Fruit fly (Drosophila melanogaster) whole organism, embryonic: ENCODE measurements around the gene CG14015.

Source experiments
- Adf1 ChIP-seq: fragments of 200-800 bp; sonication (Bioruptor generic); IDR thresholded peaks from 2 replicates; pipeline ENCODE4 v1.3.6; 2022; ENCODE audit warnings: missing biosample characterization, missing genetic modification characterization
- Antp ChIP-seq: fragments of 200-800 bp; sonication (Bioruptor generic); optimal IDR thresholded peaks from 3 replicates; lab custom pipeline; 2016; ENCODE audit warnings: missing biosample characterization, missing genetic modification characterization
- CG10147 ChIP-seq: fragments of 200-800 bp; sonication (Bioruptor generic); optimal IDR thresholded peaks from 2 replicates; lab custom pipeline; 2019; ENCODE audit warnings: missing biosample characterization, mild to moderate bottlenecking, missing genetic modification characterization, moderate library complexity
- CG10209 ChIP-seq: fragments of 200-800 bp; sonication (Bioruptor generic); optimal IDR thresholded peaks from 3 replicates; lab custom pipeline; 2017; ENCODE audit warnings: missing biosample characterization, mild to moderate bottlenecking, missing genetic modification characterization, missing genetic modification reagents
- CG10366 ChIP-seq: fragments of 200-800 bp; sonication (Bioruptor generic); IDR thresholded peaks from 2 replicates; pipeline ENCODE4 v1.3.6; 2022; ENCODE audit warnings: missing biosample characterization, missing genetic modification characterization
- CG13287 ChIP-seq: fragments of 200-800 bp; sonication (Bioruptor generic); IDR thresholded peaks from 2 replicates; pipeline ENCODE4 v1.3.6; 2022; ENCODE audit warnings: missing biosample characterization, missing genetic modification characterization; ENCODE audit not compliant: partially characterized antibody
- CG14860 ChIP-seq: fragments of 200-800 bp; sonication (Bioruptor generic); IDR thresholded peaks from 3 replicates; pipeline ENCODE4 v1.3.6; 2022; ENCODE audit warnings: missing biosample characterization, missing genetic modification characterization; ENCODE audit not compliant: partially characterized antibody
- CG15011 ChIP-seq: fragments of 200-800 bp; sonication (Bioruptor generic); optimal IDR thresholded peaks from 3 replicates; lab custom pipeline; 2018; ENCODE audit warnings: missing biosample characterization, mild to moderate bottlenecking, missing genetic modification characterization
- CG16779 ChIP-seq: fragments of 200-800 bp; sonication (Bioruptor generic); IDR thresholded peaks from 2 replicates; pipeline ENCODE4 v1.3.6; 2022; ENCODE audit warnings: missing biosample characterization, missing genetic modification characterization
- CG18011 ChIP-seq: fragments of 200-800 bp; sonication (Bioruptor generic); optimal IDR thresholded peaks from 2 replicates; lab custom pipeline; 2017; ENCODE audit warnings: missing biosample characterization, missing genetic modification characterization, mild to moderate bottlenecking, moderate library complexity, missing genotype
- CG2116 ChIP-seq: fragments of 200-800 bp; sonication (Bioruptor generic); optimal IDR thresholded peaks from 3 replicates; lab custom pipeline; 2018; ENCODE audit warnings: missing biosample characterization, mild to moderate bottlenecking, missing genetic modification characterization
- CG2889 ChIP-seq: fragments of 200-800 bp; sonication (Bioruptor generic); IDR thresholded peaks from 3 replicates; pipeline ENCODE4 v1.3.6; 2022; ENCODE audit warnings: missing biosample characterization, missing genetic modification characterization
- CG32532 ChIP-seq: fragments of 200-800 bp; sonication (Bioruptor generic); IDR thresholded peaks from 2 replicates; pipeline ENCODE4 v1.3.6; 2022; ENCODE audit warnings: missing biosample characterization, missing genetic modification characterization
- CG4328 ChIP-seq: fragments of 200-800 bp; sonication (Bioruptor generic); optimal IDR thresholded peaks from 3 replicates; lab custom pipeline; 2017; ENCODE audit warnings: missing biosample characterization, missing genetic modification reagents, missing genetic modification characterization
- CG4360 ChIP-seq: fragments of 200-800 bp; sonication (Bioruptor generic); IDR thresholded peaks from 2 replicates; pipeline ENCODE4 v1.3.6; 2022; ENCODE audit warnings: missing biosample characterization, missing genetic modification characterization
- CG4730 ChIP-seq: fragments of 200-800 bp; sonication (Bioruptor generic); IDR thresholded peaks from 2 replicates; pipeline ENCODE4 v1.3.6; 2022; ENCODE audit warnings: missing biosample characterization, missing genetic modification characterization
- CG6791 ChIP-seq: fragments of 200-800 bp; sonication (Bioruptor generic); IDR thresholded peaks from 3 replicates; pipeline ENCODE4 v1.3.6; 2022; ENCODE audit warnings: missing biosample characterization, missing genetic modification characterization; ENCODE audit not compliant: partially characterized antibody
- Camta ChIP-seq: fragments of 200-800 bp; sonication (Bioruptor generic); optimal IDR thresholded peaks from 2 replicates; lab custom pipeline; 2016; ENCODE audit warnings: missing biosample characterization, missing genetic modification characterization
- Chrac-16 ChIP-seq: fragments of 200-800 bp; sonication (Bioruptor generic); optimal IDR thresholded peaks from 3 replicates; lab custom pipeline; 2016; ENCODE audit warnings: missing biosample characterization, missing genetic modification characterization
- Dp ChIP-seq: fragments of 200-800 bp; sonication (Bioruptor generic); optimal IDR thresholded peaks from 2 replicates; lab custom pipeline; 2018; ENCODE audit warnings: missing biosample characterization, mild to moderate bottlenecking, missing genetic modification characterization, moderate library complexity
- E2f2 ChIP-seq: fragments of 200-800 bp; sonication (Bioruptor generic); IDR thresholded peaks from 2 replicates; pipeline ENCODE4 v1.3.6; 2022; ENCODE audit warnings: missing biosample characterization, missing genetic modification characterization
- HLH3B ChIP-seq: fragments of 200-800 bp; sonication (Bioruptor generic); IDR thresholded peaks from 2 replicates; pipeline ENCODE4 v1.3.6; 2022; ENCODE audit warnings: missing biosample characterization, missing genetic modification characterization
- HLH54F ChIP-seq: fragments of 200-800 bp; sonication (Bioruptor generic); optimal IDR thresholded peaks from 3 replicates; lab custom pipeline; 2016; ENCODE audit warnings: missing biosample characterization, missing genetic modification characterization
- MESR4 ChIP-seq: fragments of 200-800 bp; sonication (Bioruptor generic); optimal IDR thresholded peaks from 2 replicates; lab custom pipeline; 2018; ENCODE audit warnings: missing biosample characterization, mild to moderate bottlenecking, missing genetic modification characterization, moderate library complexity
- Max ChIP-seq: fragments of 200-800 bp; sonication (Bioruptor generic); optimal IDR thresholded peaks from 2 replicates; lab custom pipeline; 2016; ENCODE audit warnings: missing biosample characterization, mild to moderate bottlenecking, missing genetic modification characterization
- Med ChIP-seq: fragments of 200-800 bp; sonication (Bioruptor generic); peaks from one replicate; lab custom pipeline; 2016; ENCODE audit warnings: missing biosample characterization, missing genetic modification characterization, mild to moderate bottlenecking, inconsistent platforms, moderate library complexity
- YL-1 ChIP-seq: fragments of 200-800 bp; sonication (Bioruptor generic); optimal IDR thresholded peaks from 3 replicates; lab custom pipeline; 2017; ENCODE audit warnings: missing biosample characterization, mild to moderate bottlenecking, missing genetic modification characterization
- ato ChIP-seq: fragments of 200-800 bp; sonication (Bioruptor generic); IDR thresholded peaks from 2 replicates; pipeline ENCODE4 v1.3.6; 2022; ENCODE audit warnings: missing biosample characterization, missing genetic modification characterization; ENCODE audit not compliant: partially characterized antibody
- bsh ChIP-seq, 2 experiments: fragments of 200-800 bp; sonication (Bioruptor generic); optimal IDR thresholded peaks; 2 replicates each; lab custom pipeline; 2017 to 2018; ENCODE audit warnings: mild to moderate bottlenecking in 2 of 2, missing biosample characterization in 2 of 2, missing genetic modification characterization in 2 of 2, moderate library complexity in 1 of 2
- chm ChIP-seq: fragments of 200-800 bp; sonication (Bioruptor generic); IDR thresholded peaks from 2 replicates; pipeline ENCODE4 v1.3.6; 2022; ENCODE audit warnings: missing biosample characterization, missing genetic modification characterization
- gfzf ChIP-seq: fragments of 200-800 bp; sonication (Bioruptor generic); optimal IDR thresholded peaks from 2 replicates; lab custom pipeline; 2016; ENCODE audit warnings: missing biosample characterization, mild to moderate bottlenecking, missing genetic modification characterization, moderate library complexity
- hb ChIP-seq: fragments of 200-800 bp; sonication (Bioruptor generic); IDR thresholded peaks from 3 replicates; pipeline ENCODE4 v1.3.6; 2022; ENCODE audit warnings: missing biosample characterization, missing genetic modification characterization; ENCODE audit not compliant: partially characterized antibody
- jing ChIP-seq: fragments of 200-800 bp; sonication (Bioruptor generic); optimal IDR thresholded peaks from 2 replicates; lab custom pipeline; 2018; ENCODE audit warnings: missing biosample characterization, mild to moderate bottlenecking, missing genetic modification characterization
- knrl ChIP-seq: fragments of 200-800 bp; sonication (Bioruptor generic); IDR thresholded peaks from 3 replicates; pipeline ENCODE4 v1.3.6; 2022; ENCODE audit warnings: missing biosample characterization, missing genetic modification characterization; ENCODE audit not compliant: partially characterized antibody
- mld ChIP-seq: fragments of 200-800 bp; sonication (Bioruptor generic); IDR thresholded peaks from 3 replicates; pipeline ENCODE4 v1.3.6; 2022; ENCODE audit warnings: missing biosample characterization, missing genetic modification characterization; ENCODE audit not compliant: partially characterized antibody
- pan ChIP-seq, 4 experiments: fragments of >200 bp in 3 of 4; fragments of 200-800 bp in 1 of 4; sonication (Bioruptor generic) in 1 of 4; optimal IDR thresholded peaks in 3 of 4; IDR thresholded peaks in 1 of 4; 2 replicates each; pipeline versions ENCODE4 v1.3.6 to Lab custom; 2017 to 2022; ENCODE audit warnings: missing biosample characterization in 2 of 4, missing genetic modification characterization in 2 of 4, mixed read lengths in 1 of 4
- phol ChIP-seq: fragments of 200-800 bp; sonication (Bioruptor generic); optimal IDR thresholded peaks from 3 replicates; lab custom pipeline; 2018; ENCODE audit warnings: missing biosample characterization, mild to moderate bottlenecking, missing genetic modification characterization, moderate library complexity
- pnt ChIP-seq: fragments of 200-800 bp; sonication (Bioruptor generic); optimal IDR thresholded peaks from 3 replicates; lab custom pipeline; 2016; ENCODE audit warnings: missing biosample characterization, missing genetic modification characterization
- pros ChIP-seq: fragments of 200-800 bp; sonication (Bioruptor generic); optimal IDR thresholded peaks from 3 replicates; lab custom pipeline; 2019; ENCODE audit warnings: missing biosample characterization, mild to moderate bottlenecking, missing genetic modification characterization, moderate library complexity
- pzg ChIP-seq: fragments of 200-800 bp; sonication (Bioruptor generic); optimal IDR thresholded peaks from 3 replicates; lab custom pipeline; 2018; ENCODE audit warnings: missing biosample characterization, mild to moderate bottlenecking, missing genetic modification characterization, moderate library complexity
- rib ChIP-seq: fragments of 200-800 bp; sonication (Bioruptor generic); IDR thresholded peaks from 2 replicates; pipeline ENCODE4 v1.3.6; 2022; ENCODE audit warnings: missing biosample characterization, missing genetic modification characterization
- sd ChIP-seq: fragments of 200-800 bp; sonication (Bioruptor generic); optimal IDR thresholded peaks from 3 replicates; lab custom pipeline; 2018; ENCODE audit warnings: missing biosample characterization, mild to moderate bottlenecking, missing genetic modification characterization, moderate library complexity
- unc-4 ChIP-seq: fragments of 200-800 bp; sonication (Bioruptor generic); IDR thresholded peaks from 2 replicates; pipeline ENCODE4 v1.3.6; 2022; ENCODE audit warnings: missing biosample characterization, missing genetic modification characterization; ENCODE audit not compliant: partially characterized antibody
- unpg ChIP-seq: fragments of 200-800 bp; sonication (Bioruptor generic); optimal IDR thresholded peaks from 3 replicates; lab custom pipeline; 2018; ENCODE audit warnings: missing biosample characterization, mild to moderate bottlenecking, missing genetic modification characterization, moderate library complexity
- vfl ChIP-seq: fragments of 200-800 bp; sonication (Bioruptor generic); optimal IDR thresholded peaks from 2 replicates; lab custom pipeline; 2016; ENCODE audit warnings: missing biosample characterization, missing genetic modification characterization
- vnd ChIP-seq: fragments of 200-800 bp; sonication (Bioruptor generic); IDR thresholded peaks from 3 replicates; pipeline ENCODE4 v1.3.6; 2022; ENCODE audit warnings: missing biosample characterization, missing genetic modification characterization; ENCODE audit not compliant: partially characterized antibody
- zen2 ChIP-seq: fragments of 200-800 bp; sonication (Bioruptor generic); IDR thresholded peaks from 3 replicates; pipeline ENCODE4 v1.3.6; 2022; ENCODE audit warnings: missing biosample characterization, missing genetic modification characterization; ENCODE audit not compliant: partially characterized antibody

CG14015 gene

dm6 chr2L:5525723-5526122 is 13.3 kb downstream of the CG14015 start, which contains the start of gene Cap-D3 (continued):
- TF ChIP-seq pzg (GFP tag; lab: Kevin White, UChicago) (peak; percentile 35), Chrac-16 (GFP tag; lab: Kevin White, UChicago) (no peak), MESR4 (GFP tag; lab: Kevin White, UChicago) (peak; percentile 27), CG2116 (GFP tag; lab: Kevin White, UChicago) (peak; percentile 45), CG4360 (GFP tag; lab: Robert Waterston, UW) (no peak), hb (GFP tag; lab: Robert Waterston, UW) (0 out of 3 replicates have a peak, but pooled peaks have one; percentile 70), CG16779 (GFP tag; lab: Robert Waterston, UW) (no peak), Dp (GFP tag; lab: Kevin White, UChicago) (peak; percentile 74), knrl (peak; percentile 28; the same call in 1 of the 3 replicates), CG10147 (GFP tag; lab: Kevin White, UChicago) (no peak), pros (no peak), pan (optimal IDR thresholded peaks at IDR 0.05; lab: Kevin White, UChicago) (no peak), pan (GFP tag; optimal IDR thresholded peaks at IDR 0.05 in 1 of 2, IDR thresholded peaks at IDR 0.05 in 1 of 2) (no peak), CG18011 (no peak), Med (GFP tag; lab: Kevin White, UChicago) (peak; percentile 54), zen2 (GFP tag; lab: Robert Waterston, UW) (peak; percentile 65), unc-4 (GFP tag; lab: Robert Waterston, UW) (peak; percentile 36), vnd (GFP tag; lab: Robert Waterston, UW) (peak; percentile 61; the same call in 2 of the 3 replicates), Adf1 (GFP tag; lab: Robert Waterston, UW) (no peak), mld (peak; percentile 53; the same call in 1 of the 3 replicates), CG2889 (GFP tag; lab: Robert Waterston, UW) (no peak), E2f2 (GFP tag; lab: Robert Waterston, UW) (peak; percentile 84), CG13287 (peak; percentile 69), CG4328 (GFP tag; lab: Kevin White, UChicago) (no peak), CG14860 (GFP tag; lab: Robert Waterston, UW) (peak; percentile 67), pnt (no peak), ato (GFP tag; lab: Robert Waterston, UW) (peak; percentile 68; the same call in 1 of the 2 replicates), bsh (GFP tag; optimal IDR thresholded peaks at IDR 0.05; lab: Kevin White, UChicago) (no peak)

- peak; percentile 80 for TF ChIP-seq CG6791 (GFP tag; lab: Robert Waterston, UW)
- peak; percentile 60 for TF ChIP-seq CG4730
- TF ChIP-seq Antp: peak; percentile 7
- TF ChIP-seq chm (GFP tag; lab: Robert Waterston, UW): no peak
- TF ChIP-seq sd: no peak
- no peak for TF ChIP-seq CG15011 (GFP tag; lab: Kevin White, UChicago)
- TF ChIP-seq vfl (GFP tag; lab: Kevin White, UChicago): peak; percentile 37
- peak; percentile 0 for TF ChIP-seq gfzf (GFP tag; lab: Kevin White, UChicago)
- TF ChIP-seq Camta (GFP tag; lab: Kevin White, UChicago): peak; percentile 51
- peak; percentile 85 for TF ChIP-seq phol
- TF ChIP-seq YL-1: peak; percentile 20
- peak; percentile 29; the same call in 1 of the 2 replicates for TF ChIP-seq HLH3B (GFP tag; lab: Robert Waterston, UW)
- peak; percentile 71 for TF ChIP-seq CG10209 (GFP tag; lab: Kevin White, UChicago)
- TF ChIP-seq HLH54F (GFP tag; lab: Kevin White, UChicago): peak; percentile 47
- peak; percentile 57 for TF ChIP-seq CG10366 (GFP tag; lab: Robert Waterston, UW)
- TF ChIP-seq CG32532 (GFP tag; lab: Robert Waterston, UW): peak; percentile 80
- TF ChIP-seq Max (GFP tag; lab: Kevin White, UChicago): peak; percentile 48
- peak; percentile 68; the same call in 1 of the 2 replicates for TF ChIP-seq rib (GFP tag; lab: Robert Waterston, UW)
- peak; percentile 75 for TF ChIP-seq unpg (GFP tag; lab: Kevin White, UChicago)
- no peak for TF ChIP-seq jing (GFP tag; lab: Kevin White, UChicago)
Observed at dm6 chr2L:5523848-5524473, 15.0 kb downstream of the CG14015 start, which contains the start of the genes Vps52 and Elp4. Vps52 (minus strand) TSS chr2L:5523898. Elp4 (plus strand) TSS chr2L:5524139.
